Fruit fly (Drosophila melanogaster): ENCODE measurements around the gene CG7841.

Gene CG7841

DNA sequence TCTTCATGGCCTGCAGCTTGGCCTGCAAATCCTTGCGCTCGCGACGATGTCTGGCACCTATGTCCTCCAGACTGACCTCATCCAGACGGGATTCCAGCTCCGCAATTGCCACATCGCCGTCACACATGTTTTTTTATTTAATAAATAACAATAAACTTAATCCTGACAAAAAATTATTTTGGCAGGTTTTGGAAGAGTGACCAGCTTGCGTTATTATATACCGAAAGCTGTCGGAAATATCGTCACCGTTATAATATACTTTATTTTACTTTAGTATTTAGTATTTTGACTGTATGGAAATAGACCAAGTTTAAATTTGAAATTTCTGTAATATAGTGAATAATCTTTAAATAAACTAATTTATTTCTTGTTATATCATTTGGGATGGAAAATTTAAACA is 3.4 kb downstream of the CG7841 start, which contains the start of gene CG7857:
CG7857 (minus strand) TSS at position 208 of the 400 bp plus-strand sequence.
- TF ChIP-seq Crg-1 (GFP tag; optimal IDR thresholded peaks at IDR 0.05) (no peak), kay (GFP tag; ENCODE audit: borderline replicate concordance) (no peak), cic (GFP tag; optimal IDR thresholded peaks at IDR 0.05) (no peak), bab1 (GFP tag; optimal IDR thresholded peaks at IDR 0.05) (no peak), Hr96 (GFP tag; optimal IDR thresholded peaks at IDR 0.05) (no peak), CG14711 (tag; optimal IDR thresholded peaks at IDR 0.05) (no peak), cnc (optimal IDR thresholded peaks at IDR 0.05) (no peak), Clk (GFP tag; optimal IDR thresholded peaks at IDR 0.05) (no peak), CG7101 (tag; optimal IDR thresholded peaks at IDR 0.05) (no peak), pad (GFP tag; optimal IDR thresholded peaks at IDR 0.05) (no peak), CG7045 (GFP tag; optimal IDR thresholded peaks at IDR 0.05) (no peak), toe (GFP tag; optimal IDR thresholded peaks at IDR 0.05) (no peak), CG5204 (GFP tag; optimal IDR thresholded peaks at IDR 0.05) (no peak), CG11617 (GFP tag; optimal IDR thresholded peaks at IDR 0.05) (no peak), tj (GFP tag; optimal IDR thresholded peaks at IDR 0.05) (no peak), Mnt (GFP tag; optimal IDR thresholded peaks at IDR 0.05) (no peak), CG33017 (tag; optimal IDR thresholded peaks at IDR 0.05) (no peak), CG12768 (GFP tag; optimal IDR thresholded peaks at IDR 0.05) (no peak), CG1620 (GFP tag; optimal IDR thresholded peaks at IDR 0.05) (no peak)

DNA sequence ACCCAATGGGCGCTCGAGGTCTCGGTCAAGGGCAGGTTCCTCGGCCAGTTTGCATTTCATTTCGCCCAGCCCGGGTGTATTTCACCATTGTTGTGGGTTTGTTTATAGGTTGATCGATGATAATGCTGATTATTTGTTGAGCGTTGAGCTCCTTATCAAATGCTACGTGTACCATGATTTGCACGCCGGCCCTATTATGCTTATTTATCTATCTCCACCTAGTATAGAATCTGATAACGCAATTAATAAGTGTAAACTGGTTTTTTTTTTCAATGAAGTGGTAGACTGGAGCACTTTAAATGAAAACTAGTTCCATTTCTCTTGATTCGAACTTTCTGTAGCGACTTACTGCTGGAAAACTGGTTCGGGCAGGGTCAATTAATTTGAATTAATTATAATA is 5.8 kb downstream of the CG7841 start:
- TF ChIP-seq cic (GFP tag; optimal IDR thresholded peaks at IDR 0.05): peak; percentile 8
- no peak for TF ChIP-seq CG5204 (GFP tag; optimal IDR thresholded peaks at IDR 0.05)

DNA sequence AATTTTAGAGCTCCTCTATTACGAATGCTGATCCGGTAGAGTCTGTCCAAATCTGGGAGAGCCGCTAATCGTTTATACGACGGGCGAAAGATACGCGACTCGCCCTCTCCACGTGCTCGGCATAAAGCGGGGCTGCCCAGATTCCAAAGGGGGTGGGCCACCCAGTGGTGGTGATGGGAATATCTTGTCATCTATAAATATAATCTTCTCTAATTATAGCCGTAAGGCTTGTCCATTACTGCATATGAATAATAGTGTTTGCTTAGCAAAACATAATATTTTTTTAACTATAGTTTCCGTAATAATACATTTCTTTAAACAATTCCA is 6.4 kb downstream of the CG7841 start:
- TF ChIP-seq CG12768 (GFP tag; optimal IDR thresholded peaks at IDR 0.05) (peak; percentile 27), toe (GFP tag; optimal IDR thresholded peaks at IDR 0.05) (no peak), CG5204 (GFP tag; optimal IDR thresholded peaks at IDR 0.05) (no peak), Clk (GFP tag; optimal IDR thresholded peaks at IDR 0.05) (no peak), CG33017 (tag; optimal IDR thresholded peaks at IDR 0.05) (no peak), Mnt (GFP tag; optimal IDR thresholded peaks at IDR 0.05) (peak; percentile 60), kay (GFP tag; ENCODE audit: borderline replicate concordance) (no peak), CG7045 (GFP tag; optimal IDR thresholded peaks at IDR 0.05) (no peak), cic (GFP tag; optimal IDR thresholded peaks at IDR 0.05) (peak; percentile 9), cnc (optimal IDR thresholded peaks at IDR 0.05) (no peak), CG14711 (tag; optimal IDR thresholded peaks at IDR 0.05) (no peak), CG7101 (tag; optimal IDR thresholded peaks at IDR 0.05) (no peak), ovo (GFP tag; optimal IDR thresholded peaks at IDR 0.05) (no peak), tj (GFP tag; optimal IDR thresholded peaks at IDR 0.05) (no peak), Crg-1 (GFP tag; optimal IDR thresholded peaks at IDR 0.05) (no peak), CG11617 (GFP tag; optimal IDR thresholded peaks at IDR 0.05) (no peak)

DNA sequence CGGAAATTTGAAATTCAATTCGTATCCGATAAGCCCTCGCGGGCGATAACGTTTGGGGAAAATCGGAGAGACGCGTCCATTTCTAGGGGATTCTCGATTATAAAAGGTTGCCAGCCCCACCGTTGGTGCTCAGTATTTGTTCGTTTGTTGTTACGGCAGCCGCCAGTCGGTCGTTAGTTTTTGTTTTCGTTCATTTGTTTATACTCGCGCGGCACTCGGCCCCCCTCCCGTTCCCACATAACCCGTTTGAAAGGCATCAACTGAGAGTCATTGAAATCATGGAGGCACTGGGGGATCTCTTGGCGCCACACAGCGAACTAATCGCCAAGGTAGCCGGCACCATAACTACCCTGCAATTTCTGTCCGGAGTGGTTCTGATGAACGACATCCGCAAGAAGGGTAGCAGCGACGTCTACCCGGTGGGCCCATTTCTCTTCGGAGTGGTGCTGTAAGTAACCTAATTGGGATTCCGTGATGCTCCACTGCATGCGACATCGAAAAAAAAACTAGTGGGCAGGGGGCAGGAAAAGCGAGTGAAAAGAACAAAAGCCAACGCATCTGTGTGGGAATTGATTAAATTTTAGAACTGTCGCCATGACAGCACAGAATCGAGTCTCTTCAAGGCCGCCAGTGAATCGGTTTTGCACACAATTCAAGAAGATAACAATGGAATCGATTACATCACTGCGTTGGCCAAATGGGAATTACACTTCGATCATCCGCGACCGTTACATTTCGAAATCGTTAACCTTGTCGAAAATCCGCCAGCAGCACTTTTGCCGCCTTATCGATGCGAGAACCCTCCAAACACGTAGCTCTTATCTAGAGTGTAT is 7.0 kb downstream of the CG7841 start, which contains the start of gene CG7272:
CG7272 (plus strand) TSS at position 126 of the 833 bp plus-strand sequence.
- TF ChIP-seq CG14711 (tag; optimal IDR thresholded peaks at IDR 0.05) (no peak), cic (GFP tag; optimal IDR thresholded peaks at IDR 0.05) (peak; percentile 82), Hr96 (GFP tag; optimal IDR thresholded peaks at IDR 0.05) (no peak), cnc (optimal IDR thresholded peaks at IDR 0.05) (peak in 1 of 2 experiments; percentile 63), CG11617 (GFP tag; optimal IDR thresholded peaks at IDR 0.05) (peak; percentile 16), Mnt (GFP tag; optimal IDR thresholded peaks at IDR 0.05) (peak; percentile 74), CG7101 (tag; optimal IDR thresholded peaks at IDR 0.05) (peak; percentile 22), CG5204 (GFP tag; optimal IDR thresholded peaks at IDR 0.05) (no peak), tj (GFP tag; optimal IDR thresholded peaks at IDR 0.05) (no peak), CG7045 (GFP tag; optimal IDR thresholded peaks at IDR 0.05) (no peak), kay (GFP tag; ENCODE audit: borderline replicate concordance) (no peak), pad (GFP tag; optimal IDR thresholded peaks at IDR 0.05) (no peak), toe (GFP tag; optimal IDR thresholded peaks at IDR 0.05) (no peak), Crg-1 (GFP tag; optimal IDR thresholded peaks at IDR 0.05) (peak; percentile 0), CG1620 (GFP tag; optimal IDR thresholded peaks at IDR 0.05) (no peak), CG12768 (GFP tag; optimal IDR thresholded peaks at IDR 0.05) (peak; percentile 43), ovo (GFP tag; optimal IDR thresholded peaks at IDR 0.05) (no peak), Clk (GFP tag; optimal IDR thresholded peaks at IDR 0.05) (no peak), bab1 (GFP tag; optimal IDR thresholded peaks at IDR 0.05) (no peak), CG33017 (tag; optimal IDR thresholded peaks at IDR 0.05) (peak; percentile 21)

DNA sequence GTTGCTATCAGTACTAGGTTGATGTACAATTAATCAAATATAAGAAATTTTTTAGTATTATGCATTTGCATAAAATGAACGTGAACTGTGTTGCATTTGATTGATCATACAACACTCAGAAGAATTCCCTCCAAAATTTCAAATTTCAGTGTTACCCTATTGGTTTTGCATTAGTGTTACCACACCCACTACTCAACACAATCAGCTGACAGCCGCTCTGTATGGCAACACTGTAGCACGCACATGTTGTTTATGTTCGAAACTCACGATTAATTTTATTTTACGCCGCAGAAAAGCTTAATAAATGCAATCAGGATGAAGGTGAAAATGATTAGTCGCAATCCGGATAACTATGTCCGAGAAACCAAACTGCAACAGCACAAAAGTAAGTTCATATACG is 9.3 kb downstream of the CG7841 start, which contains the start of gene CG7275:
CG7275 (plus strand) TSS at position 215 of the 400 bp plus-strand sequence.
- TF ChIP-seq tj (GFP tag; optimal IDR thresholded peaks at IDR 0.05) (no peak), bab1 (GFP tag; optimal IDR thresholded peaks at IDR 0.05) (peak; percentile 88), Mnt (GFP tag; optimal IDR thresholded peaks at IDR 0.05) (peak; percentile 97), pad (GFP tag; optimal IDR thresholded peaks at IDR 0.05) (no peak), cic (GFP tag; optimal IDR thresholded peaks at IDR 0.05) (peak; percentile 50)

DNA sequence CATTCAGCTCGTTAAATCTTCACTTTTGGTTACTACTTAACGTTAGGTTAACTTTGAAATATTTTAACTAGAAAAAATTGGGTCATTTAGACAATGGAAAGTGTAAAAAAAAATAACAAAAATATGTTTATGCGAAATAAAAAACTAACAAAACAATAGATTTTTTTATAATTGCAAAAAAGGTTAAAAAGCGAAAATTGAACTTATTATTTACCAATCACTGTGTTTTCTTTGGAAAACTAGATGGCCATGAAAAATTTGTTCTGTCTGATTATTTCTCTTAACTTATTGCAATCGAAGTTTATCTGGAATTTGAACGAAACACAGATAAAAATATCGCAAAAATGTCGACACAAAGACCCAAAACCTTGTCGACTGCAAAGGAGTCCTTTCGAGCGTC is 10.2 kb downstream of the CG7841 start, which contains the start of gene CG7276:
CG7276 (plus strand) TSS at position 301 of the 400 bp plus-strand sequence.
- no peak for TF ChIP-seq CG1620 (GFP tag; optimal IDR thresholded peaks at IDR 0.05)
- no peak for TF ChIP-seq CG5204 (GFP tag; optimal IDR thresholded peaks at IDR 0.05)
- TF ChIP-seq Mnt (GFP tag; optimal IDR thresholded peaks at IDR 0.05): no peak
- TF ChIP-seq Crg-1 (GFP tag; optimal IDR thresholded peaks at IDR 0.05): no peak
- no peak for TF ChIP-seq CG14711 (tag; optimal IDR thresholded peaks at IDR 0.05)
- TF ChIP-seq bab1 (GFP tag; optimal IDR thresholded peaks at IDR 0.05): no peak
- no peak for TF ChIP-seq pad (GFP tag; optimal IDR thresholded peaks at IDR 0.05)
- TF ChIP-seq CG7045 (GFP tag; optimal IDR thresholded peaks at IDR 0.05): no peak
- no peak for TF ChIP-seq Clk (GFP tag; optimal IDR thresholded peaks at IDR 0.05)
- no peak for TF ChIP-seq Hr96 (GFP tag; optimal IDR thresholded peaks at IDR 0.05)
- no peak for TF ChIP-seq CG12768 (GFP tag; optimal IDR thresholded peaks at IDR 0.05)
- TF ChIP-seq cnc (optimal IDR thresholded peaks at IDR 0.05): no peak
- no peak for TF ChIP-seq CG33017 (tag; optimal IDR thresholded peaks at IDR 0.05)
- no peak for TF ChIP-seq ovo (GFP tag; optimal IDR thresholded peaks at IDR 0.05)
- TF ChIP-seq CG7101 (tag; optimal IDR thresholded peaks at IDR 0.05): no peak

Measured in whole organism, adult.